Worm (Caenorhabditis elegans) whole organism, L4 larva: Measurements from ENCODE around the gene nfx-1.

Experiments used
- D1046.2 ChIP-seq: fragments of 200-800 bp; sonication (Bioruptor generic); IDR thresholded peaks from 2 replicates; pipeline ENCODE4 v1.3.6; 2022; ENCODE audit warnings: missing genetic modification characterization, missing compliant biosample characterization
- F10B5.3 ChIP-seq: sonication (generic microtip); optimal IDR thresholded peaks from 2 replicates; lab custom pipeline; 2016; ENCODE audit warnings: mild to moderate bottlenecking, missing genetic modification characterization, missing compliant biosample characterization
- F26F4.8 ChIP-seq: fragments of 200-800 bp; sonication (Bioruptor generic); conservative IDR thresholded peaks from 2 replicates; pipeline ENCODE4 v1.3.6; 2022; ENCODE audit warnings: missing genetic modification characterization, missing compliant biosample characterization
- R02D3.7 ChIP-seq: fragments of 150-350 bp; sonication (generic microtip); optimal IDR thresholded peaks from 3 replicates; lab custom pipeline; 2014; ENCODE audit warnings: missing biosample characterization, missing genetic modification characterization
- T20F7.1 ChIP-seq: fragments of 200-800 bp; sonication (Bioruptor generic); optimal IDR thresholded peaks from 2 replicates; lab custom pipeline; 2018; ENCODE audit warnings: mild to moderate bottlenecking, missing genetic modification characterization, missing compliant biosample characterization
- Y105C5A.15 ChIP-seq: fragments of 200-800 bp; sonication (Bioruptor generic); IDR thresholded peaks from 2 replicates; pipeline ENCODE4 v1.3.6; 2022; ENCODE audit warnings: missing genetic modification characterization, missing compliant biosample characterization
- Y75B8A.6 ChIP-seq: fragments of 200-800 bp; sonication (Bioruptor generic); IDR thresholded peaks from 2 replicates; pipeline ENCODE4 v1.3.6; 2022; ENCODE audit warnings: missing genetic modification reagents, missing genetic modification characterization, missing compliant biosample characterization
- ama-1 ChIP-seq: fragments of 150-350 bp; optimal IDR thresholded peaks from 2 replicates; lab custom pipeline; 2014; ENCODE audit warnings: inconsistent platforms, mixed read lengths
- arid-1 ChIP-seq: fragments of 200-800 bp; sonication (Bioruptor generic); conservative IDR thresholded peaks from 2 replicates; pipeline ENCODE4 v1.3.6; 2022; ENCODE audit warnings: missing genetic modification reagents, missing genetic modification characterization, missing compliant biosample characterization
- ceh-28 ChIP-seq: fragments of 150-350 bp; optimal IDR thresholded peaks from 2 replicates; lab custom pipeline; 2014; ENCODE audit warnings: missing biosample characterization, missing genetic modification reagents, missing genetic modification characterization
- ceh-32 ChIP-seq: sonication (generic microtip); optimal IDR thresholded peaks from 2 replicates; lab custom pipeline; 2016; ENCODE audit warnings: mild to moderate bottlenecking, missing genetic modification characterization, missing compliant biosample characterization; ENCODE audit not compliant: poor library complexity
- ceh-62 ChIP-seq: sonication (generic microtip); optimal IDR thresholded peaks from 2 replicates; lab custom pipeline; 2017; ENCODE audit warnings: missing biosample characterization, missing genetic modification characterization
- ceh-82 ChIP-seq: sonication (generic microtip); optimal IDR thresholded peaks from 2 replicates; lab custom pipeline; 2017; ENCODE audit warnings: missing biosample characterization, missing genetic modification characterization
- daf-16 ChIP-seq, 3 experiments: sonication (generic microtip); optimal IDR thresholded peaks; 2 replicates each; lab custom pipeline; 2016 to 2017; ENCODE audit warnings: missing genetic modification characterization in 3 of 3, missing genetic modification reagents in 3 of 3, mild to moderate bottlenecking in 2 of 3, missing compliant biosample characterization in 2 of 3, missing biosample characterization in 1 of 3, moderate library complexity in 1 of 3
- daf-8 ChIP-seq: fragments of 200-800 bp; sonication (Bioruptor generic); IDR thresholded peaks from 2 replicates; pipeline ENCODE4 v1.3.6; 2022; ENCODE audit warnings: missing genetic modification characterization, missing compliant biosample characterization
- dmd-6 ChIP-seq: fragments of 200-800 bp; sonication (Bioruptor generic); IDR thresholded peaks from 2 replicates; pipeline ENCODE4 v1.3.6; 2022; ENCODE audit warnings: missing genetic modification reagents, missing genetic modification characterization, missing compliant biosample characterization
- dpl-1 ChIP-seq: fragments of 150-350 bp; optimal IDR thresholded peaks from 2 replicates; lab custom pipeline; 2014; ENCODE audit warnings: missing biosample characterization, missing genetic modification reagents, missing genetic modification characterization
- duxl-1 ChIP-seq: sonication (generic microtip); optimal IDR thresholded peaks from 2 replicates; lab custom pipeline; 2016; ENCODE audit warnings: mild to moderate bottlenecking, missing genetic modification characterization, moderate library complexity, missing compliant biosample characterization; ENCODE audit not compliant: poor library complexity
- dve-1 ChIP-seq: sonication (generic microtip); optimal IDR thresholded peaks from 2 replicates; lab custom pipeline; 2017; ENCODE audit warnings: antibody characterized with exemption, mild to moderate bottlenecking, missing genetic modification characterization, missing compliant biosample characterization; ENCODE audit not compliant: insufficient read depth
- gei-8 ChIP-seq: fragments of 200-800 bp; sonication (Bioruptor generic); optimal IDR thresholded peaks from 2 replicates; lab custom pipeline; 2018; ENCODE audit warnings: mild to moderate bottlenecking, missing genetic modification characterization, missing compliant biosample characterization
- hlh-11 ChIP-seq: fragments of 200-800 bp; sonication (Bioruptor generic); optimal IDR thresholded peaks from 2 replicates; lab custom pipeline; 2018; ENCODE audit warnings: mild to moderate bottlenecking, missing genetic modification characterization, missing compliant biosample characterization
- hmg-1.1 ChIP-seq: fragments of 200-800 bp; sonication (Bioruptor generic); IDR thresholded peaks from 2 replicates; pipeline ENCODE4 v1.3.6; 2022; ENCODE audit warnings: missing genetic modification reagents, missing genetic modification characterization, missing compliant biosample characterization
- jun-1 ChIP-seq: fragments of 150-350 bp; optimal IDR thresholded peaks from 2 replicates; lab custom pipeline; 2014; ENCODE audit warnings: missing biosample characterization, missing genetic modification reagents, missing genetic modification characterization
- lim-7 ChIP-seq: fragments of 200-800 bp; sonication (Bioruptor generic); IDR thresholded peaks from 2 replicates; pipeline ENCODE4 v1.3.6; 2022; ENCODE audit warnings: missing genetic modification characterization, missing compliant biosample characterization
- lin-13 ChIP-seq: fragments of 150-350 bp; optimal IDR thresholded peaks from 2 replicates; lab custom pipeline; 2014; ENCODE audit warnings: missing biosample characterization, missing genetic modification reagents, missing genetic modification characterization
- lin-15B ChIP-seq: fragments of 150-350 bp; sonication (generic microtip); optimal IDR thresholded peaks from 3 replicates; lab custom pipeline; 2014; ENCODE audit warnings: missing biosample characterization, missing genetic modification characterization
- lin-38 ChIP-seq: fragments of 200-800 bp; sonication (Bioruptor generic); IDR thresholded peaks from 2 replicates; pipeline ENCODE4 v1.3.6; 2022; ENCODE audit warnings: missing genetic modification reagents, missing genetic modification characterization, missing compliant biosample characterization
- lir-3 ChIP-seq: sonication (generic microtip); optimal IDR thresholded peaks from 2 replicates; lab custom pipeline; 2016; ENCODE audit warnings: mild to moderate bottlenecking, missing genetic modification characterization, missing compliant biosample characterization
- lsy-2 ChIP-seq, 2 experiments: fragments of 150-350 bp in 1 of 2; sonication (generic microtip) in 1 of 2; optimal IDR thresholded peaks; 2 replicates each; lab custom pipeline; 2014 to 2017; ENCODE audit warnings: missing biosample characterization in 2 of 2, missing genetic modification characterization in 2 of 2
- madf-5 ChIP-seq, 2 experiments: fragments of 200-800 bp; sonication (Bioruptor generic); IDR thresholded peaks; 2 replicates each; pipeline ENCODE4 v1.3.6; 2022; ENCODE audit warnings: missing compliant biosample characterization in 2 of 2, missing genetic modification characterization in 2 of 2
- mdl-1 ChIP-seq, 2 experiments: fragments of 150-350 bp in 1 of 2; sonication (generic microtip) in 1 of 2; optimal IDR thresholded peaks; 2 replicates each; lab custom pipeline; 2014 to 2017; ENCODE audit warnings: missing biosample characterization in 2 of 2, missing genetic modification characterization in 2 of 2
- mes-2 ChIP-seq: sonication (generic microtip); optimal IDR thresholded peaks from 2 replicates; lab custom pipeline; 2016; ENCODE audit warnings: missing genotype, mild to moderate bottlenecking, missing genetic modification characterization, missing compliant biosample characterization; ENCODE audit not compliant: poor library complexity, severe bottlenecking
- mxl-2 ChIP-seq: fragments of 200-800 bp; sonication (Bioruptor generic); conservative IDR thresholded peaks from 2 replicates; pipeline ENCODE4 v1.3.6; 2022; ENCODE audit warnings: missing genetic modification reagents, missing genetic modification characterization, missing compliant biosample characterization
- nhr-10 ChIP-seq: fragments of 150-350 bp; optimal IDR thresholded peaks from 2 replicates; lab custom pipeline; 2014; ENCODE audit warnings: missing biosample characterization, missing genetic modification characterization
- nhr-102 ChIP-seq: sonication (generic microtip); optimal IDR thresholded peaks from 2 replicates; lab custom pipeline; 2016; ENCODE audit warnings: mild to moderate bottlenecking, missing genetic modification characterization, moderate library complexity, missing compliant biosample characterization
- nhr-111 ChIP-seq: fragments of 200-800 bp; sonication (Bioruptor generic); optimal IDR thresholded peaks from 2 replicates; lab custom pipeline; 2018; ENCODE audit warnings: mild to moderate bottlenecking, missing genetic modification characterization, missing compliant biosample characterization
- nhr-25 ChIP-seq: sonication (generic microtip); optimal IDR thresholded peaks from 2 replicates; lab custom pipeline; 2017; ENCODE audit warnings: missing genetic modification characterization, mild to moderate bottlenecking, missing compliant biosample characterization, antibody characterized with exemption, moderate library complexity, borderline replicate concordance; ENCODE audit not compliant: insufficient read depth
- nhr-28 ChIP-seq: fragments of 150-350 bp; optimal IDR thresholded peaks from 2 replicates; lab custom pipeline; 2014; ENCODE audit warnings: missing biosample characterization, missing genetic modification characterization
- nhr-42 ChIP-seq: fragments of 200-800 bp; sonication (Bioruptor generic); IDR thresholded peaks from 2 replicates; pipeline ENCODE4 v1.3.6; 2022; ENCODE audit warnings: missing genetic modification characterization, missing compliant biosample characterization
- nhr-48 ChIP-seq: sonication (generic microtip); optimal IDR thresholded peaks from 2 replicates; lab custom pipeline; 2016; ENCODE audit warnings: mild to moderate bottlenecking, missing genetic modification characterization, missing compliant biosample characterization
- nhr-6 ChIP-seq: fragments of 150-350 bp; optimal IDR thresholded peaks from 2 replicates; lab custom pipeline; 2014; ENCODE audit warnings: missing biosample characterization, missing genetic modification characterization
- nhr-77 ChIP-seq: fragments of 150-350 bp; optimal IDR thresholded peaks from 2 replicates; lab custom pipeline; 2014; ENCODE audit warnings: missing biosample characterization, missing genetic modification characterization
- pha-4 ChIP-seq, 2 experiments: fragments of 150-350 bp in 1 of 2; fragments of 200-800 bp in 1 of 2; sonication (Bioruptor generic) in 1 of 2; IDR thresholded peaks in 1 of 2; optimal IDR thresholded peaks in 1 of 2; 2 replicates each; pipeline versions ENCODE4 v1.3.6 to Lab custom; 2014 to 2022; ENCODE audit warnings: missing genetic modification characterization in 2 of 2, missing genetic modification reagents in 2 of 2, missing biosample characterization in 1 of 2, missing compliant biosample characterization in 1 of 2
- saeg-2 ChIP-seq: fragments of 200-800 bp; sonication (Bioruptor generic); IDR thresholded peaks from 2 replicates; pipeline ENCODE4 v1.3.6; 2022; ENCODE audit warnings: missing genetic modification reagents, missing genetic modification characterization, missing compliant biosample characterization
- zfp-2 ChIP-seq: sonication (generic microtip); optimal IDR thresholded peaks from 2 replicates; lab custom pipeline; 2016; ENCODE audit warnings: mild to moderate bottlenecking, missing genetic modification characterization, missing compliant biosample characterization
- ztf-11 ChIP-seq: fragments of 150-350 bp; optimal IDR thresholded peaks from 2 replicates; lab custom pipeline; 2014; ENCODE audit warnings: missing biosample characterization, missing genetic modification characterization

The nfx-1 gene

ce11 chrIII:6411430-6411829, 36.3 kb downstream of the nfx-1 start:
- peak; percentile 15; the same call in 1 of the 2 replicates for TF ChIP-seq dmd-6 (GFP tag; lab: Robert Waterston, UW)
- TF ChIP-seq F26F4.8 (GFP tag; lab: Robert Waterston, UW): no peak
- no peak for TF ChIP-seq arid-1
- peak in 1 of 2 experiments; percentile 16 for TF ChIP-seq lsy-2 (tag; optimal IDR thresholded peaks at IDR 0.05; lab: Kevin White, UChicago)
- TF ChIP-seq R02D3.7 (tag; lab: Kevin White, UChicago): peak; percentile 14
- no peak for TF ChIP-seq hmg-1.1 (GFP tag; lab: Robert Waterston, UW)
- TF ChIP-seq nhr-10 (tag; lab: Kevin White, UChicago): no peak
- no peak for TF ChIP-seq lin-15B (tag; lab: Kevin White, UChicago)
- no peak for TF ChIP-seq mes-2
- TF ChIP-seq nhr-28 (tag; lab: Kevin White, UChicago): peak; percentile 36
- no peak for TF ChIP-seq ztf-11 (tag; lab: Kevin White, UChicago)
- peak; percentile 35 for TF ChIP-seq T20F7.1
- TF ChIP-seq nhr-111 (GFP tag; lab: Kevin White, UChicago): no peak
- no peak for TF ChIP-seq ceh-62 (tag; lab: Kevin White, UChicago)
- no peak for TF ChIP-seq madf-5 (GFP tag; IDR thresholded peaks at IDR 0.05; lab: Robert Waterston, UW)
- no peak for TF ChIP-seq ceh-32 (tag; lab: Kevin White, UChicago)
- peak; percentile 24 for TF ChIP-seq dve-1 (tag; lab: Kevin White, UChicago)

ce11 chrIII:6411914-6412313, 36.7 kb downstream of the nfx-1 start, which contains the start of gene C05D11.5:
Gene C05D11.5 (minus strand): TSS chrIII:6412014.
- TF ChIP-seq daf-16 (GFP tag; optimal IDR thresholded peaks at IDR 0.05; lab: Kevin White, UChicago) (no peak), daf-16 (tag; optimal IDR thresholded peaks at IDR 0.05; lab: Kevin White, UChicago) (no peak), Y105C5A.15 (GFP tag; lab: Robert Waterston, UW) (no peak), nhr-42 (GFP tag; lab: Robert Waterston, UW) (no peak), nhr-77 (tag; lab: Kevin White, UChicago) (no peak), hmg-1.1 (GFP tag; lab: Robert Waterston, UW) (no peak), lim-7 (GFP tag; lab: Robert Waterston, UW) (no peak), D1046.2 (no peak), nhr-25 (no peak), F10B5.3 (no peak), pha-4 (GFP tag; IDR thresholded peaks at IDR 0.05; lab: Robert Waterston, UW) (no peak), pha-4 (tag; optimal IDR thresholded peaks at IDR 0.05; lab: Kevin White, UChicago) (no peak), duxl-1 (tag; lab: Kevin White, UChicago) (no peak), saeg-2 (GFP tag; lab: Robert Waterston, UW) (no peak), ceh-82 (tag; lab: Kevin White, UChicago) (no peak), lin-13 (GFP tag; lab: Kevin White, UChicago) (no peak), daf-8 (GFP tag; lab: Robert Waterston, UW) (no peak), gei-8 (GFP tag; lab: Kevin White, UChicago) (no peak), lir-3 (tag; lab: Kevin White, UChicago) (no peak), ztf-11 (tag; lab: Kevin White, UChicago) (no peak)
- TF ChIP-seq, all 104 proteins: peak for 0

ce11 chrIII:6415306-6415973, 40.3 kb downstream of the nfx-1 start, which contains the start of gene nas-4:
Gene nas-4 (minus strand): TSS chrIII:6415656.
- TF ChIP-seq mxl-2 (GFP tag; lab: Robert Waterston, UW) (no peak), arid-1 (0 out of 2 replicates have a peak, but pooled peaks have one; percentile 18), ama-1 (lab: Kevin White, UChicago) (peak; percentile 77), zfp-2 (tag; lab: Kevin White, UChicago) (no peak), hlh-11 (tag; lab: Kevin White, UChicago) (peak; percentile 13), jun-1 (tag; lab: Kevin White, UChicago) (no peak), ceh-28 (tag; lab: Kevin White, UChicago) (no peak), Y75B8A.6 (no peak), nhr-48 (tag; lab: Kevin White, UChicago) (peak; percentile 41), nhr-102 (tag; lab: Kevin White, UChicago) (peak; percentile 67), nhr-6 (tag; lab: Kevin White, UChicago) (no peak), mdl-1 (tag; optimal IDR thresholded peaks at IDR 0.05; lab: Kevin White, UChicago) (no peak), dmd-6 (GFP tag; lab: Robert Waterston, UW) (peak; percentile 19; the same call in 1 of the 2 replicates), gei-8 (GFP tag; lab: Kevin White, UChicago) (peak; percentile 0), lin-38 (peak; percentile 24; the same call in 1 of the 2 replicates), daf-16 (GFP tag; optimal IDR thresholded peaks at IDR 0.05; lab: Kevin White, UChicago) (no peak), daf-16 (tag; optimal IDR thresholded peaks at IDR 0.05; lab: Kevin White, UChicago) (no peak), dpl-1 (GFP tag; lab: Kevin White, UChicago) (no peak)
